Comparison of ENCODE assay signal across 5 worm cellular contexts in genomic region chrIV:14013692-14014091, ce11.
TF ChIP-seq lines count a peak whose summit lies in the region.

No protein-coding gene starts in this region.

TF ChIP-seq in whole organism, L1 larva, 84 proteins besides CTCF, POLR2A, EP300 and RAD21 (continues in another document):
- TF ChIP-seq dpl-1 (GFP tag; optimal IDR thresholded peaks at IDR 0.05; lab: Kevin White, UChicago) (peak in 2 of 3 experiments; percentile 10 to 12), nhr-77 (tag; optimal IDR thresholded peaks at IDR 0.05; lab: Kevin White, UChicago) (peak; percentile 33), dsc-1 (tag; optimal IDR thresholded peaks at IDR 0.05; lab: Kevin White, UChicago) (peak; percentile 29), unc-62 (GFP tag; optimal IDR thresholded peaks at IDR 0.05; lab: Kevin White, UChicago) (no peak), snpc-4 (tag; optimal IDR thresholded peaks at IDR 0.05; lab: Kevin White, UChicago) (peak; percentile 95), fkh-8 (tag; optimal IDR thresholded peaks at IDR 0.05; lab: Kevin White, UChicago) (peak; percentile 1), hlh-17 (GFP tag; optimal IDR thresholded peaks at IDR 0.05; lab: Kevin White, UChicago; ENCODE audit: borderline replicate concordance) (no peak), rnt-1 (tag; optimal IDR thresholded peaks at IDR 0.05; lab: Kevin White, UChicago) (no peak), hlh-4 (tag; optimal IDR thresholded peaks at IDR 0.05; lab: Kevin White, UChicago) (no peak), nhr-19 (GFP tag; conservative IDR thresholded peaks at IDR 0.05; lab: Robert Waterston, UW) (peak; percentile 42), nhr-84 (tag; optimal IDR thresholded peaks at IDR 0.05; lab: Kevin White, UChicago) (no peak), nhr-90 (tag; optimal IDR thresholded peaks at IDR 0.05; lab: Kevin White, UChicago; ENCODE audit: poor library complexity) (peak; percentile 36), mdl-1 (tag; optimal IDR thresholded peaks at IDR 0.05; lab: Kevin White, UChicago) (peak in 1 of 2 experiments; percentile 26), ztf-4 (tag; optimal IDR thresholded peaks at IDR 0.05; lab: Kevin White, UChicago) (no peak), C16A3.4 (tag; optimal IDR thresholded peaks at IDR 0.05; lab: Kevin White, UChicago) (peak; percentile 15), efl-1 (optimal IDR thresholded peaks at IDR 0.05; lab: Kevin White, UChicago) (peak in 1 of 2 experiments; percentile 11), efl-1 (GFP tag; optimal IDR thresholded peaks at IDR 0.05 in 1 of 2; lab: Kevin White, UChicago) (peak in 1 of 2 experiments; percentile 2)

TF ChIP-seq in whole organism, L3 larva, 47 proteins besides CTCF, POLR2A, EP300 and RAD21:
- TF ChIP-seq tbx-2 (tag; optimal IDR thresholded peaks at IDR 0.05; lab: Kevin White, UChicago) (peak; percentile 24), snpc-4 (tag; optimal IDR thresholded peaks at IDR 0.05; lab: Kevin White, UChicago) (peak; percentile 98), nhr-43 (tag; optimal IDR thresholded peaks at IDR 0.05; lab: Kevin White, UChicago; ENCODE audit: poor library complexity, severe bottlenecking) (peak; percentile 53), fos-1 (tag; optimal IDR thresholded peaks at IDR 0.05; lab: Kevin White, UChicago) (no peak), egl-5 (tag; optimal IDR thresholded peaks at IDR 0.05; lab: Kevin White, UChicago) (no peak), pha-4 (tag; optimal IDR thresholded peaks at IDR 0.05; lab: Kevin White, UChicago) (no peak), nhr-28 (tag; optimal IDR thresholded peaks at IDR 0.05; lab: Kevin White, UChicago) (no peak), nhr-67 (tag; optimal IDR thresholded peaks at IDR 0.05; lab: Kevin White, UChicago) (no peak), elt-3 (tag; optimal IDR thresholded peaks at IDR 0.05; lab: Kevin White, UChicago) (no peak), nfya-1 (tag; optimal IDR thresholded peaks at IDR 0.05; lab: Kevin White, UChicago; ENCODE audit: insufficient read depth) (peak; percentile 63), daf-12 (tag; optimal IDR thresholded peaks at IDR 0.05; lab: Kevin White, UChicago) (no peak), pqm-1 (tag; optimal IDR thresholded peaks at IDR 0.05; lab: Kevin White, UChicago) (peak; percentile 16), hmg-11 (tag; optimal IDR thresholded peaks at IDR 0.05; lab: Kevin White, UChicago) (peak; percentile 74), mml-1 (tag; optimal IDR thresholded peaks at IDR 0.05; lab: Kevin White, UChicago) (no peak), lin-39 (tag; optimal IDR thresholded peaks at IDR 0.05; lab: Kevin White, UChicago) (peak; percentile 48)

TF ChIP-seq in whole organism, early embryonic, 17 proteins besides CTCF, POLR2A, EP300 and RAD21:
- TF ChIP-seq hmg-4 (GFP tag; optimal IDR thresholded peaks at IDR 0.05; lab: Kevin White, UChicago), result no peak
- no peak for TF ChIP-seq scrt-1 (GFP tag; IDR thresholded peaks at IDR 0.05; lab: Robert Waterston, UW)
- peak; percentile 80 for TF ChIP-seq sea-1 (GFP tag; conservative IDR thresholded peaks at IDR 0.05; lab: Robert Waterston, UW)
- TF ChIP-seq ceh-13 (GFP tag; optimal IDR thresholded peaks at IDR 0.05; lab: Kevin White, UChicago), result peak; percentile 67
- TF ChIP-seq B0310.2 (tag; optimal IDR thresholded peaks at IDR 0.05; lab: Kevin White, UChicago), result peak; percentile 4
- TF ChIP-seq hmbx-1 (tag; optimal IDR thresholded peaks at IDR 0.05; lab: Kevin White, UChicago), result peak; percentile 1
- TF ChIP-seq tra-4 (tag; optimal IDR thresholded peaks at IDR 0.05; lab: Kevin White, UChicago), result no peak
- TF ChIP-seq tbx-37 (GFP tag; conservative IDR thresholded peaks at IDR 0.05; lab: Robert Waterston, UW), result peak; percentile 72
- TF ChIP-seq ceh-36 (tag; optimal IDR thresholded peaks at IDR 0.05; lab: Kevin White, UChicago), result no peak
- peak; percentile 62 for TF ChIP-seq hnd-1 (tag; optimal IDR thresholded peaks at IDR 0.05; lab: Kevin White, UChicago)
- TF ChIP-seq F13C5.2 (tag; optimal IDR thresholded peaks at IDR 0.05; lab: Kevin White, UChicago), result peak; percentile 68
- TF ChIP-seq pes-1 (GFP tag; IDR thresholded peaks at IDR 0.05; lab: Robert Waterston, UW), result no peak; the same call in 1 of the 2 replicates
- TF ChIP-seq aly-1 (tag; optimal IDR thresholded peaks at IDR 0.05; lab: Kevin White, UChicago), result no peak
- peak; percentile 81 for TF ChIP-seq flt-1 (GFP tag; IDR thresholded peaks at IDR 0.05; lab: Robert Waterston, UW)
- peak; percentile 75 for TF ChIP-seq tbx-11 (GFP tag; IDR thresholded peaks at IDR 0.05; lab: Robert Waterston, UW)
- no peak for TF ChIP-seq ets-7 (tag; optimal IDR thresholded peaks at IDR 0.05; lab: Kevin White, UChicago)
- TF ChIP-seq ama-1 (optimal IDR thresholded peaks at IDR 0.05; lab: Kevin White, UChicago), result no peak

TF ChIP-seq in whole organism, midembryonic, 9 proteins besides CTCF, POLR2A, EP300 and RAD21:
- peak; percentile 50 for TF ChIP-seq med-1 (GFP tag; optimal IDR thresholded peaks at IDR 0.05; lab: Kevin White, UChicago; ENCODE audit: insufficient read depth)
- peak; percentile 57 for TF ChIP-seq ztf-29 (GFP tag; IDR thresholded peaks at IDR 0.05; lab: Robert Waterston, UW)
- TF ChIP-seq ref-1 (GFP tag; conservative IDR thresholded peaks at IDR 0.05; lab: Robert Waterston, UW), result no peak; the same call in 1 of the 2 replicates
- 0 out of 2 replicates have a peak, but pooled peaks have one; percentile 42 for TF ChIP-seq T22C8.4 (GFP tag; IDR thresholded peaks at IDR 0.05; lab: Robert Waterston, UW)

TF ChIP-seq in whole organism, young adult, 124 proteins besides CTCF, POLR2A, EP300 and RAD21:
- no peak for TF ChIP-seq zim-3 (tag; optimal IDR thresholded peaks at IDR 0.05; lab: Kevin White, UChicago)
- TF ChIP-seq egrh-3 (GFP tag; IDR thresholded peaks at IDR 0.05; lab: Robert Waterston, UW), result no peak
- TF ChIP-seq snpc-4 (GFP tag; optimal IDR thresholded peaks at IDR 0.05; lab: Kevin White, UChicago), result peak; percentile 95
- peak; percentile 96 to 99 (median 98) for TF ChIP-seq snpc-4 (tag; optimal IDR thresholded peaks at IDR 0.05; lab: Kevin White, UChicago)
- peak; percentile 38 for TF ChIP-seq nhr-179 (tag; optimal IDR thresholded peaks at IDR 0.05; lab: Kevin White, UChicago)
- peak in 1 of 2 experiments; percentile 35 for TF ChIP-seq let-607 (tag; optimal IDR thresholded peaks at IDR 0.05; lab: Kevin White, UChicago)
- no peak for TF ChIP-seq lin-35 (GFP tag; optimal IDR thresholded peaks at IDR 0.05; lab: Kevin White, UChicago)
- TF ChIP-seq F49E8.2 (tag; optimal IDR thresholded peaks at IDR 0.05; lab: Kevin White, UChicago; ENCODE audit: insufficient read depth), result peak; percentile 5
- peak; percentile 90 for TF ChIP-seq snpc-1.3 (tag; optimal IDR thresholded peaks at IDR 0.05; lab: Kevin White, UChicago; ENCODE audit: insufficient read depth)
- no peak for TF ChIP-seq ztf-22 (GFP tag; optimal IDR thresholded peaks at IDR 0.05; lab: Kevin White, UChicago)
- TF ChIP-seq him-1 (tag; optimal IDR thresholded peaks at IDR 0.05; lab: Kevin White, UChicago), result peak; percentile 82
- peak in 1 of 2 experiments; percentile 60 for TF ChIP-seq rec-8 (tag; optimal IDR thresholded peaks at IDR 0.05; lab: Kevin White, UChicago)
- TF ChIP-seq snpc-3.4 (tag; optimal IDR thresholded peaks at IDR 0.05; lab: Kevin White, UChicago), result peak; percentile 96
- TF ChIP-seq hlh-26 (GFP tag; conservative IDR thresholded peaks at IDR 0.05; lab: Robert Waterston, UW), result no peak
- peak; percentile 70 for TF ChIP-seq ZK185.1 (tag; optimal IDR thresholded peaks at IDR 0.05; lab: Kevin White, UChicago; ENCODE audit: poor library complexity, severe bottlenecking)
- TF ChIP-seq aptf-3 (GFP tag; IDR thresholded peaks at IDR 0.05; lab: Robert Waterston, UW), result 0 out of 2 replicates have a peak, but pooled peaks have one; percentile 26
- TF ChIP-seq ekl-4 (GFP tag; IDR thresholded peaks at IDR 0.05; lab: Robert Waterston, UW), result no peak
- no peak for TF ChIP-seq F33H1.4 (GFP tag; IDR thresholded peaks at IDR 0.05; lab: Robert Waterston, UW)
- TF ChIP-seq madf-8 (GFP tag; conservative IDR thresholded peaks at IDR 0.05; lab: Robert Waterston, UW), result no peak
- no peak for TF ChIP-seq ztf-3 (GFP tag; optimal IDR thresholded peaks at IDR 0.05; lab: Kevin White, UChicago)
- no peak for TF ChIP-seq rcor-1 (GFP tag; IDR thresholded peaks at IDR 0.05; lab: Robert Waterston, UW)
- peak; percentile 61 for TF ChIP-seq F23B12.7 (tag; optimal IDR thresholded peaks at IDR 0.05; lab: Kevin White, UChicago; ENCODE audit: insufficient read depth)
- peak; percentile 97 for TF ChIP-seq tbp1 (GFP tag; optimal IDR thresholded peaks at IDR 0.05; lab: Kevin White, UChicago)
- TF ChIP-seq D2030.7 (GFP tag; IDR thresholded peaks at IDR 0.05; lab: Robert Waterston, UW), result peak; percentile 43; the same call in 1 of the 2 replicates
- no peak for TF ChIP-seq C17E4.6 (GFP tag; IDR thresholded peaks at IDR 0.05; lab: Robert Waterston, UW)
- TF ChIP-seq athp-1 (tag; optimal IDR thresholded peaks at IDR 0.05; lab: Kevin White, UChicago), result no peak
- TF ChIP-seq mes-4 (tag; optimal IDR thresholded peaks at IDR 0.05; lab: Kevin White, UChicago), result peak; percentile 14
- no peak for TF ChIP-seq ama-1 (optimal IDR thresholded peaks at IDR 0.05; lab: Kevin White, UChicago)
- TF ChIP-seq ama-1 (GFP tag; optimal IDR thresholded peaks at IDR 0.05; lab: Kevin White, UChicago), result peak; percentile 1 to 70
- TF ChIP-seq ceh-40 (GFP tag; IDR thresholded peaks at IDR 0.05; lab: Robert Waterston, UW), result 0 out of 2 replicates have a peak, but pooled peaks have one; percentile 27
- peak; percentile 80 for TF ChIP-seq B0261.1 (tag; optimal IDR thresholded peaks at IDR 0.05; lab: Kevin White, UChicago)
- peak; percentile 99 for TF ChIP-seq attf-6 (GFP tag; IDR thresholded peaks at IDR 0.05; lab: Robert Waterston, UW)
- TF ChIP-seq lag-1 (GFP tag; IDR thresholded peaks at IDR 0.05; lab: Robert Waterston, UW), result no peak
- TF ChIP-seq snpc-1.1 (tag; optimal IDR thresholded peaks at IDR 0.05; lab: Kevin White, UChicago; ENCODE audit: insufficient read depth), result peak; percentile 96
- no peak for TF ChIP-seq B0336.3 (GFP tag; IDR thresholded peaks at IDR 0.05; lab: Robert Waterston, UW)
- peak; percentile 42 for TF ChIP-seq ztf-26 (tag; optimal IDR thresholded peaks at IDR 0.05; lab: Kevin White, UChicago)
- TF ChIP-seq lsy-27 (tag; optimal IDR thresholded peaks at IDR 0.05; lab: Kevin White, UChicago; ENCODE audit: borderline replicate concordance, insufficient read depth), result peak; percentile 6
- TF ChIP-seq rpc-1 (optimal IDR thresholded peaks at IDR 0.05; lab: Kevin White, UChicago), result peak; percentile 79
- peak; percentile 71 for TF ChIP-seq rpc-1 (tag; optimal IDR thresholded peaks at IDR 0.05; lab: Kevin White, UChicago)
- peak; percentile 17 for TF ChIP-seq die-1 (tag; optimal IDR thresholded peaks at IDR 0.05; lab: Kevin White, UChicago)
- peak; percentile 70 for TF ChIP-seq hmg-1.2 (GFP tag; IDR thresholded peaks at IDR 0.05; lab: Robert Waterston, UW)
- TF ChIP-seq pbrm-1 (GFP tag; IDR thresholded peaks at IDR 0.05; lab: Robert Waterston, UW), result 0 out of 2 replicates have a peak, but pooled peaks have one; percentile 49

Comparison
In these comparisons a context has a peak if more than half of its experiments do, and no peak if none do; other contexts are left out.
1. Of the 8 proteins assayed by ChIP-seq in both whole organism, young adult and whole organism, L1 larva: peak only in whole organism, young adult: ama-1; only in whole organism, L1 larva: dpl-1 and nhr-90; in both: snpc-4; in neither: 2; mixed calls (peak in some experiments, not most) for 2.